Worm (Caenorhabditis elegans): Measurements from ENCODE around the gene F54H12.7.
A peak's percentile ranks its signal among the peaks of the same experiment; 100 is the strongest.

Gene F54H12.7

ce11 chrIII:7933235-7933634, 35.9 kb upstream of the F54H12.7 start, which contains the start of gene ran-2:
Gene ran-2, plus strand, starts transcription at chrIII:7933535.
- TF ChIP-seq hlh-1 (tag; optimal IDR thresholded peaks at IDR 0.05) (no peak), tbx-8 (GFP tag; optimal IDR thresholded peaks at IDR 0.05) (no peak), nhr-28 (tag; optimal IDR thresholded peaks at IDR 0.05) (no peak), ztf-11 (tag; optimal IDR thresholded peaks at IDR 0.05) (no peak), bed-3 (GFP tag; optimal IDR thresholded peaks at IDR 0.05) (no peak)

- no peak for TF ChIP-seq blmp-1 (tag; optimal IDR thresholded peaks at IDR 0.05)
- TF ChIP-seq ceh-39 (tag; optimal IDR thresholded peaks at IDR 0.05), result no peak
- TF ChIP-seq mab-5 (tag; optimal IDR thresholded peaks at IDR 0.05), result no peak
- no peak for TF ChIP-seq drap-1 (GFP tag; optimal IDR thresholded peaks at IDR 0.05)
- no peak for TF ChIP-seq ztf-11 (tag; optimal IDR thresholded peaks at IDR 0.05)
- no peak for TF ChIP-seq nhr-237 (tag; optimal IDR thresholded peaks at IDR 0.05)
- no peak for TF ChIP-seq cnd-1 (tag; optimal IDR thresholded peaks at IDR 0.05)
- no peak for TF ChIP-seq sptf-1 (tag; optimal IDR thresholded peaks at IDR 0.05)
- no peak for TF ChIP-seq M03D4.4 (tag; optimal IDR thresholded peaks at IDR 0.05)
- no peak for TF ChIP-seq tbx-8 (GFP tag; optimal IDR thresholded peaks at IDR 0.05)
- TF ChIP-seq mep-1 (tag; optimal IDR thresholded peaks at IDR 0.05), result no peak
- TF ChIP-seq unc-39 (tag; optimal IDR thresholded peaks at IDR 0.05), result no peak
- TF ChIP-seq ceh-83 (GFP tag; optimal IDR thresholded peaks at IDR 0.05), result no peak
- TF ChIP-seq hlh-1 (tag; optimal IDR thresholded peaks at IDR 0.05), result no peak
- TF ChIP-seq nhr-76 (tag; optimal IDR thresholded peaks at IDR 0.05), result no peak
- no peak for TF ChIP-seq nhr-12 (tag; optimal IDR thresholded peaks at IDR 0.05)
- TF ChIP-seq ham-2 (GFP tag; optimal IDR thresholded peaks at IDR 0.05), result no peak
Measured at ce11 chrIII:7937548-7937947, 31.6 kb upstream of the F54H12.7 start, which contains the start of gene C29E4.10. Gene C29E4.10, plus strand, starts transcription at chrIII:7937848.

- TF ChIP-seq elt-3 (tag; optimal IDR thresholded peaks at IDR 0.05) (no peak), lin-32 (GFP tag; optimal IDR thresholded peaks at IDR 0.05) (no peak), ceh-39 (tag; optimal IDR thresholded peaks at IDR 0.05) (peak; percentile 52), ces-1 (GFP tag; optimal IDR thresholded peaks at IDR 0.05) (no peak), ham-2 (GFP tag; optimal IDR thresholded peaks at IDR 0.05) (no peak), pha-4 (tag; optimal IDR thresholded peaks at IDR 0.05) (peak; percentile 61), lin-13 (tag; optimal IDR thresholded peaks at IDR 0.05) (peak; percentile 16), mep-1 (tag; optimal IDR thresholded peaks at IDR 0.05) (peak; percentile 76), ceh-43 (GFP tag; optimal IDR thresholded peaks at IDR 0.05) (no peak), nhr-237 (tag; optimal IDR thresholded peaks at IDR 0.05) (peak; percentile 76), hlh-1 (tag; optimal IDR thresholded peaks at IDR 0.05) (peak; percentile 28), lsy-2 (tag; optimal IDR thresholded peaks at IDR 0.05) (peak; percentile 81), elt-1 (tag; optimal IDR thresholded peaks at IDR 0.05; ENCODE audit: borderline replicate concordance, insufficient read depth) (no peak), drap-1 (GFP tag; optimal IDR thresholded peaks at IDR 0.05) (no peak)
Measured at ce11 chrIII:7940819-7941218, 28.3 kb upstream of the F54H12.7 start, which contains the start of gene C29E4.12. Gene C29E4.12, plus strand, starts transcription at chrIII:7941151.

ce11 chrIII:7941417-7941816, 27.7 kb upstream of the F54H12.7 start, which contains the start of gene kle-2:
Gene kle-2, plus strand, starts transcription at chrIII:7941717.
- no peak for TF ChIP-seq snpc-4 (tag; optimal IDR thresholded peaks at IDR 0.05)
- no peak for TF ChIP-seq nhr-12 (tag; optimal IDR thresholded peaks at IDR 0.05)
- TF ChIP-seq pha-4 (tag; optimal IDR thresholded peaks at IDR 0.05), result no peak
- no peak for TF ChIP-seq elt-3 (tag; optimal IDR thresholded peaks at IDR 0.05)
- TF ChIP-seq lin-32 (GFP tag; optimal IDR thresholded peaks at IDR 0.05), result no peak
- TF ChIP-seq ceh-39 (tag; optimal IDR thresholded peaks at IDR 0.05), result no peak

ce11 chrIII:7946968-7947491, 22.1 kb upstream of the F54H12.7 start, which contains the start of gene gsto-1:
Gene gsto-1, minus strand, starts transcription at chrIII:7947018.
- TF ChIP-seq flh-1 (GFP tag; optimal IDR thresholded peaks at IDR 0.05) (no peak), elt-3 (tag; optimal IDR thresholded peaks at IDR 0.05) (no peak), unc-39 (tag; optimal IDR thresholded peaks at IDR 0.05) (no peak), ces-1 (GFP tag; optimal IDR thresholded peaks at IDR 0.05) (no peak), sptf-1 (tag; optimal IDR thresholded peaks at IDR 0.05) (no peak), M03D4.4 (tag; optimal IDR thresholded peaks at IDR 0.05) (no peak), blmp-1 (tag; optimal IDR thresholded peaks at IDR 0.05) (no peak), hlh-1 (tag; optimal IDR thresholded peaks at IDR 0.05) (no peak), tbx-8 (GFP tag; optimal IDR thresholded peaks at IDR 0.05) (no peak), pha-4 (tag; optimal IDR thresholded peaks at IDR 0.05) (no peak), mep-1 (tag; optimal IDR thresholded peaks at IDR 0.05) (no peak), ceh-43 (GFP tag; optimal IDR thresholded peaks at IDR 0.05) (no peak), nhr-28 (tag; optimal IDR thresholded peaks at IDR 0.05) (no peak), lin-13 (tag; optimal IDR thresholded peaks at IDR 0.05) (no peak)

All from whole organism, mixed stage, embryonic.